Fruit fly (Drosophila melanogaster): Measurements from ENCODE around the gene crb.

The crb gene

DNA sequence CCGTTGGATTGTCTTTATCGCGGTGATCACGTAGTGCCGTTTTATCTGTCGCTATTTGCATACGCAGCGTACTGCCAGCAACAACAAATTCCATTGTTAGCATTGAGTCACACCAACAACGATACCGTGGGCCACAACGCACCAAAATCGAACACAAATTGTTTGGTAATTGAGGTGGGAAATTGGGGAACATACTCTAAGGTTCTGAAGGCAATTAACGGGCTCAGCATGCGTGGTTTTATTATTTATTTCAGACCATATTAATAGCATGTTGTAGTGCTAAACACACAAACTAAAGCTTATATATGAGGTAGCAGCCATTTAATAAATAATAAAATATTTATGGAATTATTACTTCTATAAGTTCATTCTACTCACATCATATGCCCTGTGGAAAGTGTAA is 3.7 kb downstream of the crb start:
- peak; percentile 24 for TF ChIP-seq Ets96B (tag; optimal IDR thresholded peaks at IDR 0.05)
- TF ChIP-seq Smox (GFP tag; optimal IDR thresholded peaks at IDR 0.05): peak; percentile 53
- no peak for TF ChIP-seq Lpt (GFP tag; optimal IDR thresholded peaks at IDR 0.05)
- no peak for TF ChIP-seq Sox15 (GFP tag; optimal IDR thresholded peaks at IDR 0.05)
- peak; percentile 31 for TF ChIP-seq CG6808 (GFP tag; optimal IDR thresholded peaks at IDR 0.05)
- no peak for TF ChIP-seq CG1621 (tag; optimal IDR thresholded peaks at IDR 0.05)
- no peak for TF ChIP-seq CG6854 (GFP tag; optimal IDR thresholded peaks at IDR 0.05)
- TF ChIP-seq salr (GFP tag; optimal IDR thresholded peaks at IDR 0.05): peak in 1 of 2 experiments; percentile 22
- peak; percentile 39 for TF ChIP-seq CG3919 (GFP tag; optimal IDR thresholded peaks at IDR 0.05)
- peak; percentile 30 for TF ChIP-seq CG34406 (GFP tag; optimal IDR thresholded peaks at IDR 0.05)
- peak; percentile 44 for TF ChIP-seq CG32006 (GFP tag; optimal IDR thresholded peaks at IDR 0.05)
- no peak for TF ChIP-seq dac (GFP tag; optimal IDR thresholded peaks at IDR 0.05)
- no peak for TF ChIP-seq CG11294 (GFP tag; IDR thresholded peaks at IDR 0.05)
- TF ChIP-seq Ets21C (GFP tag; optimal IDR thresholded peaks at IDR 0.05): no peak
- peak; percentile 84 for TF ChIP-seq fkh (GFP tag; optimal IDR thresholded peaks at IDR 0.05)
- peak; percentile 66 for TF ChIP-seq esn (GFP tag; optimal IDR thresholded peaks at IDR 0.05)
- peak; percentile 2 for TF ChIP-seq fd59A (GFP tag; optimal IDR thresholded peaks at IDR 0.05)
- TF ChIP-seq achi (GFP tag; optimal IDR thresholded peaks at IDR 0.05): peak; percentile 45
- peak; percentile 32 for TF ChIP-seq pdm3 (GFP tag; optimal IDR thresholded peaks at IDR 0.05)
- peak; percentile 75 for TF ChIP-seq Sox102F (GFP tag; optimal IDR thresholded peaks at IDR 0.05)
- TF ChIP-seq CG11762 (GFP tag; optimal IDR thresholded peaks at IDR 0.05; ENCODE audit: insufficient read depth): peak; percentile 7
- peak; percentile 34 for TF ChIP-seq vri (GFP tag; optimal IDR thresholded peaks at IDR 0.05)
- TF ChIP-seq cyc (GFP tag; optimal IDR thresholded peaks at IDR 0.05): peak; percentile 43
- peak; percentile 54 for TF ChIP-seq Met (GFP tag; optimal IDR thresholded peaks at IDR 0.05)
- TF ChIP-seq CG7368 (GFP tag; optimal IDR thresholded peaks at IDR 0.05): no peak
- peak; percentile 40 for TF ChIP-seq CG31627 (GFP tag; optimal IDR thresholded peaks at IDR 0.05)
- peak; percentile 84 for TF ChIP-seq Eip78C (GFP tag)
- no peak for TF ChIP-seq Gug (GFP tag; IDR thresholded peaks at IDR 0.05)
- TF ChIP-seq CG6276 (GFP tag; optimal IDR thresholded peaks at IDR 0.05): no peak
- peak; percentile 19 for TF ChIP-seq CG3032 (tag; optimal IDR thresholded peaks at IDR 0.05)
- peak; percentile 37 for TF ChIP-seq net (GFP tag; optimal IDR thresholded peaks at IDR 0.05)
- TF ChIP-seq acj6 (GFP tag; optimal IDR thresholded peaks at IDR 0.05): peak; percentile 51
- no peak for TF ChIP-seq CG16779 (tag; optimal IDR thresholded peaks at IDR 0.05)
- peak; percentile 14 for TF ChIP-seq CG4318 (GFP tag; optimal IDR thresholded peaks at IDR 0.05)
- TF ChIP-seq CG8632 (GFP tag; optimal IDR thresholded peaks at IDR 0.05): peak; percentile 11
- TF ChIP-seq Hr39 (GFP tag; optimal IDR thresholded peaks at IDR 0.05): peak; percentile 39
- peak; percentile 34 for TF ChIP-seq lz (GFP tag; optimal IDR thresholded peaks at IDR 0.05)
- no peak for TF ChIP-seq Eip75B (GFP tag; optimal IDR thresholded peaks at IDR 0.05)
- TF ChIP-seq topi (GFP tag; optimal IDR thresholded peaks at IDR 0.05): peak; percentile 50
- peak; percentile 18 for TF ChIP-seq CG10631 (GFP tag; optimal IDR thresholded peaks at IDR 0.05)
- no peak for TF ChIP-seq fd85E (GFP tag; optimal IDR thresholded peaks at IDR 0.05)
- no peak for TF ChIP-seq Eip93F (GFP tag; optimal IDR thresholded peaks at IDR 0.05)
- peak; percentile 34 for TF ChIP-seq Sox14 (GFP tag; optimal IDR thresholded peaks at IDR 0.05)
- peak; percentile 39 for TF ChIP-seq OdsH (GFP tag; optimal IDR thresholded peaks at IDR 0.05)
- peak; percentile 14 for TF ChIP-seq Hr4 (GFP tag; optimal IDR thresholded peaks at IDR 0.05)
- TF ChIP-seq ss (GFP tag; optimal IDR thresholded peaks at IDR 0.05): peak in 1 of 2 experiments; percentile 31
- TF ChIP-seq CG10669 (GFP tag; optimal IDR thresholded peaks at IDR 0.05): peak; percentile 40

Data from whole organism, prepupa.